Fruit fly (Drosophila melanogaster) whole organism, embryonic: ENCODE measurements around the gene CG7916.

Experiments
- Adf1 ChIP-seq: fragments of 200-800 bp; sonication (Bioruptor generic); IDR thresholded peaks from 2 replicates; pipeline ENCODE4 v1.3.6; 2022; ENCODE audit warnings: missing biosample characterization, missing genetic modification characterization
- Atf6 ChIP-seq: fragments of 200-800 bp; sonication (Bioruptor generic); IDR thresholded peaks from 2 replicates; pipeline ENCODE4 v1.3.6; 2022; ENCODE audit warnings: missing biosample characterization, missing genetic modification characterization
- CG1024 ChIP-seq: fragments of 200-800 bp; sonication (Bioruptor generic); IDR thresholded peaks from 2 replicates; pipeline ENCODE4 v1.3.6; 2022; ENCODE audit warnings: missing biosample characterization, missing genetic modification characterization
- CG10462 ChIP-seq: fragments of 200-800 bp; sonication (Bioruptor generic); optimal IDR thresholded peaks from 2 replicates; lab custom pipeline; 2016; ENCODE audit warnings: missing biosample characterization, missing genetic modification characterization
- CG11093 ChIP-seq: fragments of 200-800 bp; sonication (Bioruptor generic); IDR thresholded peaks from 3 replicates; pipeline ENCODE4 v1.3.6; 2022; ENCODE audit warnings: missing biosample characterization, missing genetic modification characterization
- CG11398 ChIP-seq: fragments of 200-800 bp; sonication (Bioruptor generic); optimal IDR thresholded peaks from 2 replicates; lab custom pipeline; 2016; ENCODE audit warnings: missing biosample characterization, missing genetic modification characterization
- CG12236 ChIP-seq: fragments of 200-800 bp; sonication (Bioruptor generic); optimal IDR thresholded peaks from 2 replicates; lab custom pipeline; 2016; ENCODE audit warnings: missing biosample characterization, missing genetic modification characterization
- CG12391 ChIP-seq: fragments of 200-800 bp; sonication (Bioruptor generic); optimal IDR thresholded peaks from 3 replicates; lab custom pipeline; 2018; ENCODE audit warnings: missing biosample characterization, mild to moderate bottlenecking, missing genetic modification characterization, moderate library complexity
- CG12942 ChIP-seq: fragments of 200-800 bp; sonication (Bioruptor generic); optimal IDR thresholded peaks from 3 replicates; lab custom pipeline; 2016; ENCODE audit warnings: missing biosample characterization, missing genetic modification characterization
- CG18011 ChIP-seq: fragments of 200-800 bp; sonication (Bioruptor generic); optimal IDR thresholded peaks from 2 replicates; lab custom pipeline; 2017; ENCODE audit warnings: missing biosample characterization, missing genetic modification characterization, mild to moderate bottlenecking, moderate library complexity, missing genotype
- CG2678 ChIP-seq: fragments of 200-800 bp; sonication (Bioruptor generic); optimal IDR thresholded peaks from 3 replicates; lab custom pipeline; 2019; ENCODE audit warnings: missing biosample characterization, mild to moderate bottlenecking, missing genetic modification characterization, moderate library complexity
- CG31224 ChIP-seq: fragments of 200-800 bp; sonication (Bioruptor generic); IDR thresholded peaks from 2 replicates; pipeline ENCODE4 v1.3.6; 2022; ENCODE audit warnings: missing biosample characterization, missing genetic modification characterization
- CG3838 ChIP-seq: fragments of 200-800 bp; sonication (Bioruptor generic); optimal IDR thresholded peaks from 3 replicates; lab custom pipeline; 2016; ENCODE audit warnings: missing biosample characterization, missing genetic modification characterization
- CG4424 ChIP-seq: fragments of 200-800 bp; sonication (Bioruptor generic); optimal IDR thresholded peaks from 3 replicates; lab custom pipeline; 2016; ENCODE audit warnings: missing biosample characterization, missing genetic modification characterization
- CG7745 ChIP-seq: fragments of 200-800 bp; sonication (Bioruptor generic); optimal IDR thresholded peaks from 2 replicates; lab custom pipeline; 2018; ENCODE audit warnings: missing biosample characterization, mild to moderate bottlenecking, missing genetic modification characterization, moderate library complexity
- CG7987 ChIP-seq: fragments of 200-800 bp; sonication (Bioruptor generic); optimal IDR thresholded peaks from 2 replicates; lab custom pipeline; 2018; ENCODE audit warnings: missing biosample characterization, mild to moderate bottlenecking, missing genetic modification characterization, moderate library complexity
- CG8290 ChIP-seq, 3 experiments: fragments of 200-800 bp; sonication (Bioruptor generic); optimal IDR thresholded peaks; 2 replicates each; lab custom pipeline; 2016 to 2019; ENCODE audit warnings: missing biosample characterization in 3 of 3, missing genetic modification characterization in 3 of 3, mild to moderate bottlenecking in 2 of 3, moderate library complexity in 1 of 3
- CG9817 ChIP-seq: fragments of 200-800 bp; sonication (Bioruptor generic); optimal IDR thresholded peaks from 2 replicates; lab custom pipeline; 2018; ENCODE audit warnings: missing biosample characterization, mild to moderate bottlenecking, missing genetic modification characterization, moderate library complexity
- CG9932 ChIP-seq: fragments of 200-800 bp; sonication (Bioruptor generic); IDR thresholded peaks from 2 replicates; pipeline ENCODE4 v1.3.6; 2022; ENCODE audit warnings: missing biosample characterization, missing genetic modification characterization
- Dek ChIP-seq: fragments of 200-800 bp; sonication (Bioruptor generic); optimal IDR thresholded peaks from 3 replicates; lab custom pipeline; 2019; ENCODE audit warnings: missing biosample characterization, mild to moderate bottlenecking, missing genetic modification characterization, moderate library complexity
- Fer3 ChIP-seq: fragments of 200-800 bp; sonication (Bioruptor generic); optimal IDR thresholded peaks from 2 replicates; lab custom pipeline; 2018; ENCODE audit warnings: missing biosample characterization, mild to moderate bottlenecking, missing genetic modification characterization, moderate library complexity
- Hr3 ChIP-seq: fragments of 200-800 bp; sonication (Bioruptor generic); optimal IDR thresholded peaks from 3 replicates; lab custom pipeline; 2016; ENCODE audit warnings: missing biosample characterization, missing genetic modification characterization
- Hr78 ChIP-seq, 2 experiments: fragments of 200-800 bp in 1 of 2; fragments of >200 bp in 1 of 2; sonication (Bioruptor generic) in 1 of 2; optimal IDR thresholded peaks; 2 replicates each; lab custom pipeline; 2017 to 2019; ENCODE audit warnings: missing biosample characterization in 2 of 2, missing genetic modification characterization in 2 of 2, mild to moderate bottlenecking in 1 of 2, moderate library complexity in 1 of 2
- Kr ChIP-seq: fragments of 200-800 bp; sonication (Bioruptor generic); optimal IDR thresholded peaks from 2 replicates; lab custom pipeline; 2017; ENCODE audit warnings: missing biosample characterization, mild to moderate bottlenecking, missing genetic modification characterization
- Med ChIP-seq: fragments of 200-800 bp; sonication (Bioruptor generic); peaks from one replicate; lab custom pipeline; 2016; ENCODE audit warnings: missing biosample characterization, missing genetic modification characterization, mild to moderate bottlenecking, inconsistent platforms, moderate library complexity
- Neu2 ChIP-seq: fragments of 200-800 bp; sonication (Bioruptor generic); optimal IDR thresholded peaks from 3 replicates; lab custom pipeline; 2016; ENCODE audit warnings: missing biosample characterization, missing genetic modification characterization, borderline replicate concordance
- Oaz ChIP-seq: fragments of 200-800 bp; sonication (Bioruptor generic); IDR thresholded peaks from 2 replicates; pipeline ENCODE4 v1.3.6; 2022; ENCODE audit warnings: missing biosample characterization, missing genetic modification characterization
- Ravus ChIP-seq: fragments of 200-800 bp; sonication (Bioruptor generic); IDR thresholded peaks from 2 replicates; pipeline ENCODE4 v1.3.6; 2022; ENCODE audit warnings: missing biosample characterization, missing genetic modification characterization
- Ssrp ChIP-seq: fragments of 200-800 bp; sonication (Bioruptor generic); optimal IDR thresholded peaks from 2 replicates; lab custom pipeline; 2018; ENCODE audit warnings: missing biosample characterization, mild to moderate bottlenecking, missing genetic modification characterization, moderate library complexity
- Tbp ChIP-seq: fragments of >200 bp; optimal IDR thresholded peaks from 2 replicates; lab custom pipeline; 2018; ENCODE audit warnings: missing biosample characterization, missing genetic modification characterization
- abd-A ChIP-seq: fragments of 200-800 bp; sonication (Bioruptor generic); optimal IDR thresholded peaks from 3 replicates; lab custom pipeline; 2019; ENCODE audit warnings: missing biosample characterization, mild to moderate bottlenecking, missing genetic modification characterization, moderate library complexity
- cato ChIP-seq: fragments of 200-800 bp; sonication (Bioruptor generic); optimal IDR thresholded peaks from 2 replicates; lab custom pipeline; 2016; ENCODE audit warnings: missing biosample characterization, missing genetic modification characterization, borderline replicate concordance
- caup ChIP-seq: fragments of 200-800 bp; sonication (Bioruptor generic); optimal IDR thresholded peaks from 3 replicates; lab custom pipeline; 2017; ENCODE audit warnings: missing biosample characterization, mild to moderate bottlenecking, missing genetic modification characterization, moderate library complexity; ENCODE audit not compliant: severe bottlenecking
- chinmo ChIP-seq: fragments of 200-800 bp; sonication (Bioruptor generic); IDR thresholded peaks from 4 replicates; pipeline ENCODE4 v1.3.6; 2022; ENCODE audit warnings: missing biosample characterization, missing genetic modification characterization; ENCODE audit not compliant: partially characterized antibody
- cwo ChIP-seq: fragments of 200-800 bp; sonication (Bioruptor generic); optimal IDR thresholded peaks from 3 replicates; lab custom pipeline; 2017; ENCODE audit warnings: missing biosample characterization, missing genetic modification characterization, mild to moderate bottlenecking, moderate library complexity, missing genetic modification reagents
- dimm ChIP-seq: fragments of 200-800 bp; sonication (Bioruptor generic); IDR thresholded peaks from 2 replicates; pipeline ENCODE4 v1.3.6; 2022; ENCODE audit warnings: missing biosample characterization, missing genetic modification characterization
- ftz-f1 ChIP-seq: fragments of 200-800 bp; sonication (Bioruptor generic); optimal IDR thresholded peaks from 2 replicates; lab custom pipeline; 2016; ENCODE audit warnings: missing biosample characterization, missing genetic modification characterization
- grn ChIP-seq: fragments of 200-800 bp; sonication (Bioruptor generic); optimal IDR thresholded peaks from 3 replicates; lab custom pipeline; 2017; ENCODE audit warnings: missing biosample characterization, missing genetic modification characterization
- jumu ChIP-seq: fragments of 200-800 bp; sonication (Bioruptor generic); optimal IDR thresholded peaks from 3 replicates; lab custom pipeline; 2016; ENCODE audit warnings: missing biosample characterization, missing genetic modification characterization
- lilli ChIP-seq: fragments of 200-800 bp; sonication (Bioruptor generic); optimal IDR thresholded peaks from 3 replicates; lab custom pipeline; 2016; ENCODE audit warnings: missing biosample characterization, missing genetic modification characterization
- lola ChIP-seq, 3 experiments: fragments of >200 bp in 2 of 3; fragments of 200-800 bp in 1 of 3; sonication (Bioruptor generic) in 1 of 3; optimal IDR thresholded peaks; 2 replicates each; lab custom pipeline; 2017 to 2019; ENCODE audit warnings: missing biosample characterization in 3 of 3, missing genetic modification characterization in 3 of 3, mild to moderate bottlenecking in 1 of 3, moderate library complexity in 1 of 3
- mam ChIP-seq: fragments of 200-800 bp; sonication (Bioruptor generic); optimal IDR thresholded peaks from 3 replicates; lab custom pipeline; 2016; ENCODE audit warnings: missing biosample characterization, missing genetic modification characterization
- nom ChIP-seq: fragments of 200-800 bp; sonication (Bioruptor generic); optimal IDR thresholded peaks from 2 replicates; lab custom pipeline; 2017; ENCODE audit warnings: missing biosample characterization, missing genetic modification characterization, mild to moderate bottlenecking, moderate library complexity, missing genetic modification reagents
- slbo ChIP-seq: fragments of 200-800 bp; sonication (Bioruptor generic); IDR thresholded peaks from 2 replicates; pipeline ENCODE4 v1.3.6; 2022; ENCODE audit warnings: missing biosample characterization, missing genetic modification characterization
- usp ChIP-seq: fragments of >200 bp; optimal IDR thresholded peaks from 2 replicates; lab custom pipeline; 2017; ENCODE audit warnings: missing biosample characterization, missing genetic modification characterization
- vfl ChIP-seq: fragments of 200-800 bp; sonication (Bioruptor generic); optimal IDR thresholded peaks from 2 replicates; lab custom pipeline; 2016; ENCODE audit warnings: missing biosample characterization, missing genetic modification characterization
- vvl ChIP-seq: fragments of 200-800 bp; sonication (Bioruptor generic); IDR thresholded peaks from 2 replicates; pipeline ENCODE4 v1.3.6; 2022; ENCODE audit warnings: missing biosample characterization, missing genetic modification characterization

The CG7916 gene

dm6 chr2L:13803805-13804560, 42.6 kb upstream of the CG7916 start (continued):
- TF ChIP-seq CG7987 (GFP tag; lab: Kevin White, UChicago) (peak; percentile 94), vfl (GFP tag; lab: Kevin White, UChicago) (no peak)

DNA sequence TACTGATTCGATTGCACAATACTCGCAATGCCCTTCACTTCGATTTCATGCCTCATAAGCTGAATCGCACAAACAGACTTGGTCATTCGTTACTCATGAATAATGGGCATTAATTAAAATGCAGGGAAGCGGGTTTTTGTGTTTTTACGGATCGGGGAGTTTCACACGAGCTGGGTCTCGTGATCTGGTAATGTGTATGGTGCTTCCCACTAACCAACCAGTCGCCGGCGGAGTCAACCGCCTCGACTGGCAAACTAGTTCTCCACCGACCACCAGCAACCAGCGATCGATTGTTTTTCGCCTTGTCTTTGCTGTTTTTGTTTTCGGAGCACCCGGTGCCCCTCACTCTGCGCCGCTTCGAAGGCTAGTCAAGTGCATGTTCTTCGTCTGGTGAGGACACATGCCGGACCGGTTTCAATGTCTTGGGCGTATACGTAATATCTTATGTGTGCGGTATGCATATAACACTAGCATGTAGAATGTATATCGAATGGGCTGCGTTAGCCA, 41.9 kb upstream of the CG7916 start:
- no peak for TF ChIP-seq jumu (GFP tag; lab: Kevin White, UChicago)
- TF ChIP-seq vvl (GFP tag; lab: Robert Waterston, UW), result peak; percentile 65
- TF ChIP-seq dimm, result no peak
- no peak for TF ChIP-seq CG18011 (GFP tag; lab: Kevin White, UChicago)
- no peak for TF ChIP-seq CG11093 (GFP tag; lab: Robert Waterston, UW)
- TF ChIP-seq cwo (GFP tag; lab: Kevin White, UChicago), result peak; percentile 89
- TF ChIP-seq abd-A (tag; lab: Kevin White, UChicago), result no peak
- no peak for TF ChIP-seq Tbp (GFP tag; lab: Kevin White, UChicago)
- TF ChIP-seq CG8290 (GFP tag; optimal IDR thresholded peaks at IDR 0.05; lab: Kevin White, UChicago), result no peak
- TF ChIP-seq CG8290 (tag; optimal IDR thresholded peaks at IDR 0.05; lab: Kevin White, UChicago), result no peak
- no peak for TF ChIP-seq CG12391
- 0 out of 2 replicates have a peak, but pooled peaks have one; percentile 7 for TF ChIP-seq CG31224 (GFP tag; lab: Robert Waterston, UW)
- TF ChIP-seq Oaz, result no peak
- TF ChIP-seq caup (GFP tag; lab: Kevin White, UChicago), result no peak
- no peak for TF ChIP-seq Atf6 (GFP tag; lab: Robert Waterston, UW)
- TF ChIP-seq Fer3, result no peak
- TF ChIP-seq Ssrp, result no peak
- TF ChIP-seq CG12236 (GFP tag; lab: Kevin White, UChicago), result no peak
- TF ChIP-seq ftz-f1, result peak; percentile 14
- TF ChIP-seq CG2678 (tag; lab: Kevin White, UChicago), result no peak
- TF ChIP-seq mam (GFP tag; lab: Kevin White, UChicago), result no peak
- TF ChIP-seq CG7745, result no peak
- no peak for TF ChIP-seq CG11398
- no peak for TF ChIP-seq Adf1 (GFP tag; lab: Robert Waterston, UW)
- TF ChIP-seq grn (GFP tag; lab: Kevin White, UChicago), result no peak
- TF ChIP-seq nom (GFP tag; lab: Kevin White, UChicago), result peak; percentile 60
- TF ChIP-seq Ravus (GFP tag; lab: Robert Waterston, UW), result no peak
- no peak for TF ChIP-seq Hr3
- no peak for TF ChIP-seq CG9932 (GFP tag; lab: Robert Waterston, UW)
- peak; percentile 11 for TF ChIP-seq Med (GFP tag; lab: Kevin White, UChicago)
- TF ChIP-seq lola (GFP tag; optimal IDR thresholded peaks at IDR 0.05; lab: Kevin White, UChicago), result no peak
- no peak for TF ChIP-seq CG9817 (tag; lab: Kevin White, UChicago)
- no peak for TF ChIP-seq CG10462 (GFP tag; lab: Kevin White, UChicago)
- no peak for TF ChIP-seq lilli (GFP tag; lab: Kevin White, UChicago)
- no peak for TF ChIP-seq CG3838 (GFP tag; lab: Kevin White, UChicago)
- no peak for TF ChIP-seq CG4424
- TF ChIP-seq CG1024, result no peak
- no peak for TF ChIP-seq Hr78 (GFP tag; optimal IDR thresholded peaks at IDR 0.05; lab: Kevin White, UChicago)
- TF ChIP-seq Kr, result no peak
- TF ChIP-seq Dek (tag; lab: Kevin White, UChicago), result no peak
- no peak for TF ChIP-seq slbo (GFP tag; lab: Robert Waterston, UW)
- no peak for TF ChIP-seq cato
- TF ChIP-seq usp (GFP tag; lab: Kevin White, UChicago), result no peak
- peak; percentile 71; the same call in 2 of the 4 replicates for TF ChIP-seq chinmo (GFP tag; lab: Robert Waterston, UW)
- TF ChIP-seq Neu2 (GFP tag; lab: Kevin White, UChicago), result no peak
- no peak for TF ChIP-seq CG12942 (GFP tag; lab: Kevin White, UChicago)
